Worm (Caenorhabditis elegans) whole organism, L2 larva: ENCODE data around the gene ddx-23.

Source experiments
- C34F6.9 ChIP-seq: fragments of 150-350 bp; optimal IDR thresholded peaks from 2 replicates; lab custom pipeline; 2014; ENCODE audit warnings: missing biosample characterization, missing genetic modification characterization
- nhr-237 ChIP-seq: fragments of 150-350 bp; optimal IDR thresholded peaks from 2 replicates; lab custom pipeline; 2014; ENCODE audit warnings: missing biosample characterization, missing genetic modification characterization
- snpc-4 ChIP-seq: fragments of 150-350 bp; optimal IDR thresholded peaks from 2 replicates; lab custom pipeline; 2014; ENCODE audit warnings: missing biosample characterization, missing genetic modification characterization
- unc-39 ChIP-seq: fragments of 150-350 bp; optimal IDR thresholded peaks from 2 replicates; lab custom pipeline; 2014; ENCODE audit warnings: missing biosample characterization, missing genetic modification characterization
- unc-55 ChIP-seq: fragments of 150-350 bp; sonication (generic microtip); optimal IDR thresholded peaks from 3 replicates; lab custom pipeline; 2014; ENCODE audit warnings: missing biosample characterization, missing genetic modification reagents, missing genetic modification characterization
- unc-62 ChIP-seq: fragments of 150-350 bp; optimal IDR thresholded peaks from 2 replicates; lab custom pipeline; 2014; ENCODE audit warnings: missing biosample characterization, missing genetic modification reagents, missing genetic modification characterization
- ztf-4 ChIP-seq: fragments of 150-350 bp; optimal IDR thresholded peaks from 2 replicates; lab custom pipeline; 2014; ENCODE audit warnings: missing biosample characterization, missing genetic modification characterization

ce11 chrIII:5828065-5828464 lies 25.0 kb downstream of the ddx-23 start:
- no peak for TF ChIP-seq unc-62
- no peak for TF ChIP-seq snpc-4
- TF ChIP-seq ztf-4 (tag; lab: Kevin White, UChicago): no peak
- no peak for TF ChIP-seq C34F6.9 (tag; lab: Kevin White, UChicago)
- TF ChIP-seq unc-55 (GFP tag; lab: Kevin White, UChicago): no peak
- no peak for TF ChIP-seq unc-39 (tag; lab: Kevin White, UChicago)
- TF ChIP-seq nhr-237 (tag; lab: Kevin White, UChicago): no peak
